Worm (Caenorhabditis elegans) whole organism, mixed stage, embryonic: Measurements from ENCODE around the gene prmt-6.

Experiments used
- ces-1 ChIP-seq: fragments of 150-350 bp; optimal IDR thresholded peaks from 2 replicates; lab custom pipeline; 2014; ENCODE audit warnings: missing biosample characterization, missing genetic modification reagents, missing genetic modification characterization
- drap-1 ChIP-seq: fragments of 200-800 bp; sonication (Bioruptor generic); optimal IDR thresholded peaks from 3 replicates; lab custom pipeline; 2018; ENCODE audit warnings: mild to moderate bottlenecking, missing genetic modification characterization, missing compliant biosample characterization
- elt-3 ChIP-seq: fragments of 150-350 bp; optimal IDR thresholded peaks from 2 replicates; lab custom pipeline; 2014; ENCODE audit warnings: missing biosample characterization, missing genetic modification characterization
- lin-13 ChIP-seq: fragments of 150-350 bp; optimal IDR thresholded peaks from 2 replicates; lab custom pipeline; 2014; ENCODE audit warnings: missing biosample characterization, missing genetic modification characterization
- lin-32 ChIP-seq: fragments of 200-800 bp; sonication (Bioruptor generic); optimal IDR thresholded peaks from 2 replicates; lab custom pipeline; 2018; ENCODE audit warnings: mild to moderate bottlenecking, missing genetic modification characterization, missing compliant biosample characterization
- mep-1 ChIP-seq: fragments of 150-350 bp; optimal IDR thresholded peaks from 2 replicates; lab custom pipeline; 2017; ENCODE audit warnings: missing biosample characterization, missing genetic modification reagents, missing genetic modification characterization, inconsistent platforms
- mls-2 ChIP-seq: sonication (generic microtip); optimal IDR thresholded peaks from 2 replicates; lab custom pipeline; 2016; ENCODE audit warnings: mild to moderate bottlenecking, missing genetic modification characterization, moderate library complexity, missing compliant biosample characterization
- nhr-237 ChIP-seq: fragments of 150-350 bp; optimal IDR thresholded peaks from 2 replicates; lab custom pipeline; 2014; ENCODE audit warnings: missing biosample characterization, missing genetic modification characterization
- nhr-28 ChIP-seq: fragments of 150-350 bp; optimal IDR thresholded peaks from 2 replicates; lab custom pipeline; 2014; ENCODE audit warnings: missing biosample characterization, missing genetic modification characterization
- nhr-76 ChIP-seq: sonication (generic microtip); optimal IDR thresholded peaks from 2 replicates; lab custom pipeline; 2017; ENCODE audit warnings: missing biosample characterization, missing genetic modification characterization
- snpc-4 ChIP-seq: fragments of 150-350 bp; optimal IDR thresholded peaks from 2 replicates; lab custom pipeline; 2014; ENCODE audit warnings: missing biosample characterization, missing genetic modification characterization
- unc-62 ChIP-seq: fragments of 150-350 bp; optimal IDR thresholded peaks from 2 replicates; lab custom pipeline; 2014; ENCODE audit warnings: missing biosample characterization, missing genetic modification reagents, missing genetic modification characterization

DNA sequence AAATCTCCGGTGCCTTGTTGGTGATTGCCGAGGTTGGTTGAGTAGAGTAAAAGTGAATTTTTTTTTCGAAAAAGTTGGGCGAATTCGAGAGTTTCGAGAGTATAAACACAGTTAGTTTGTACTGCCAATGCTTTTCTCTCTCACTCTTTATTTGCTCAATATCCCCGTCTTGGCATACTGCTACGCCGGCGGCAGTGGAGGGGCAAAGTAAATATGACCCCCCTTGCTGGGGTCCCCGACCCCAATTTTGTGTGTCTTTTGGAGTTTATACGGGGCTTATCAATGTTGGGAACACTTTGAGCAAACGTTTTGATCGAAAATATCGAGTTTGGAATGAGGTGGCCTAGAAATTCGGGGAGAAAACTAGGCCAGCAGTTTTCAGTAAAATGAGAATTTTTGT lies 37.7 kb downstream of the prmt-6 start, which contains the start of gene C54E4.4:
- TF ChIP-seq nhr-237 (tag; lab: Kevin White, UChicago), result no peak
- no peak for TF ChIP-seq mep-1 (tag; lab: Kevin White, UChicago)
- no peak for TF ChIP-seq unc-62 (GFP tag; lab: Kevin White, UChicago)
- no peak for TF ChIP-seq drap-1 (GFP tag; lab: Kevin White, UChicago)
- no peak for TF ChIP-seq lin-13 (tag; lab: Kevin White, UChicago)
- no peak for TF ChIP-seq snpc-4 (tag; lab: Kevin White, UChicago)
- TF ChIP-seq mls-2 (tag; lab: Kevin White, UChicago), result no peak
- TF ChIP-seq ces-1 (GFP tag; lab: Kevin White, UChicago), result no peak
- TF ChIP-seq nhr-76 (tag; lab: Kevin White, UChicago), result no peak
- no peak for TF ChIP-seq elt-3 (tag; lab: Kevin White, UChicago)
- TF ChIP-seq lin-32 (GFP tag; lab: Kevin White, UChicago), result no peak
- TF ChIP-seq nhr-28 (tag; lab: Kevin White, UChicago), result no peak
